Fruit fly (Drosophila melanogaster): ENCODE data around the gene CG8087.

dm6 chr3R:14568501-14569137, 4.0 kb upstream of the CG8087 start, which contains the start of gene CG8066:
- no peak for TF ChIP-seq stc (GFP tag; IDR thresholded peaks at IDR 0.05)
- no peak for TF ChIP-seq Lhr (GFP tag; optimal IDR thresholded peaks at IDR 0.05)
- no peak for TF ChIP-seq Sin3A (optimal IDR thresholded peaks at IDR 0.05)
- no peak for TF ChIP-seq Hsf (GFP tag; optimal IDR thresholded peaks at IDR 0.05)
- no peak for TF ChIP-seq NC2α (GFP tag; optimal IDR thresholded peaks at IDR 0.05)
- TF ChIP-seq E2f2 (GFP tag; IDR thresholded peaks at IDR 0.05) = no peak
- peak; percentile 46 for TF ChIP-seq caup (GFP tag; optimal IDR thresholded peaks at IDR 0.05; ENCODE audit: severe bottlenecking)
- no peak for TF ChIP-seq Chrac-16 (GFP tag; optimal IDR thresholded peaks at IDR 0.05)
- TF ChIP-seq CG8924 (tag; optimal IDR thresholded peaks at IDR 0.05) = no peak
- TF ChIP-seq CG7839 (tag; optimal IDR thresholded peaks at IDR 0.05) = peak; percentile 22

Measured in whole organism, embryonic.